Worm (Caenorhabditis elegans) whole organism, L3 larva: ENCODE data around the gene str-214.

ENCODE experiments used
- R02D3.7 ChIP-seq: fragments of 150-350 bp; optimal IDR thresholded peaks from 2 replicates; lab custom pipeline; 2014; ENCODE audit warnings: missing biosample characterization, missing genetic modification characterization
- ZK546.5 ChIP-seq: sonication (generic microtip); optimal IDR thresholded peaks from 2 replicates; lab custom pipeline; 2017; ENCODE audit warnings: missing biosample characterization, missing genetic modification characterization
- ceh-16 ChIP-seq: sonication (generic microtip); optimal IDR thresholded peaks from 2 replicates; lab custom pipeline; 2017; ENCODE audit warnings: missing biosample characterization, missing genetic modification characterization
- ceh-82 ChIP-seq: fragments of 150-350 bp; optimal IDR thresholded peaks from 2 replicates; lab custom pipeline; 2014; ENCODE audit warnings: missing biosample characterization, missing genetic modification characterization
- daf-12 ChIP-seq: fragments of 150-350 bp; optimal IDR thresholded peaks from 2 replicates; lab custom pipeline; 2014; ENCODE audit warnings: missing biosample characterization, missing genetic modification reagents, missing genetic modification characterization
- egl-5 ChIP-seq: fragments of 150-350 bp; optimal IDR thresholded peaks from 2 replicates; lab custom pipeline; 2017; ENCODE audit warnings: missing biosample characterization, missing genetic modification reagents, missing genetic modification characterization, inconsistent platforms
- elt-1 ChIP-seq: fragments of 150-350 bp; optimal IDR thresholded peaks from 2 replicates; lab custom pipeline; 2014; ENCODE audit warnings: missing biosample characterization, missing genetic modification characterization
- elt-2 ChIP-seq: sonication (generic microtip); optimal IDR thresholded peaks from 2 replicates; lab custom pipeline; 2016; ENCODE audit warnings: missing genetic modification reagents, mild to moderate bottlenecking, missing genetic modification characterization, missing compliant biosample characterization
- elt-3 ChIP-seq, 3 experiments: fragments of 150-350 bp in 1 of 3; sonication (generic microtip) in 2 of 3; optimal IDR thresholded peaks; 2 replicates in 2 of 3; 4 replicates in 1 of 3; lab custom pipeline; 2014 to 2017; ENCODE audit warnings: missing biosample characterization in 3 of 3, missing genetic modification characterization in 3 of 3
- eor-1 ChIP-seq, 2 experiments: fragments of 150-350 bp; optimal IDR thresholded peaks; 2 replicates each; lab custom pipeline; 2014 to 2018; ENCODE audit warnings: missing biosample characterization in 2 of 2, missing genetic modification characterization in 2 of 2
- fkh-10 ChIP-seq: sonication (generic microtip); optimal IDR thresholded peaks from 2 replicates; lab custom pipeline; 2017; ENCODE audit warnings: missing biosample characterization, missing genetic modification reagents, missing genetic modification characterization
- fkh-2 ChIP-seq: fragments of 150-350 bp; optimal IDR thresholded peaks from 2 replicates; lab custom pipeline; 2014; ENCODE audit warnings: missing biosample characterization, missing genetic modification reagents, missing genetic modification characterization
- fos-1 ChIP-seq: fragments of 150-350 bp; optimal IDR thresholded peaks from 2 replicates; lab custom pipeline; 2014; ENCODE audit warnings: missing biosample characterization, missing genetic modification characterization
- hmg-11 ChIP-seq: sonication (generic microtip); optimal IDR thresholded peaks from 2 replicates; lab custom pipeline; 2016; ENCODE audit warnings: missing genetic modification characterization, missing compliant biosample characterization
- jun-1 ChIP-seq: fragments of 150-350 bp; optimal IDR thresholded peaks from 2 replicates; lab custom pipeline; 2014; ENCODE audit warnings: missing biosample characterization, missing genetic modification reagents, missing genetic modification characterization
- lin-15B ChIP-seq: fragments of 150-350 bp; optimal IDR thresholded peaks from 2 replicates; lab custom pipeline; 2014; ENCODE audit warnings: missing biosample characterization, missing genetic modification characterization
- mdl-1 ChIP-seq: fragments of 150-350 bp; optimal IDR thresholded peaks from 2 replicates; lab custom pipeline; 2014; ENCODE audit warnings: missing biosample characterization, missing genetic modification characterization
- nfya-1 ChIP-seq: sonication (generic microtip); optimal IDR thresholded peaks from 2 replicates; lab custom pipeline; 2017; ENCODE audit warnings: missing genetic modification characterization, mild to moderate bottlenecking, missing compliant biosample characterization, antibody characterized with exemption, moderate library complexity; ENCODE audit not compliant: insufficient read depth
- nhr-23 ChIP-seq: fragments of 150-350 bp; optimal IDR thresholded peaks from 2 replicates; lab custom pipeline; 2014; ENCODE audit warnings: missing biosample characterization, missing genetic modification reagents, missing genetic modification characterization
- nhr-237 ChIP-seq: fragments of 150-350 bp; optimal IDR thresholded peaks from 2 replicates; lab custom pipeline; 2014; ENCODE audit warnings: missing biosample characterization, missing genetic modification characterization
- nhr-43 ChIP-seq: sonication (generic microtip); optimal IDR thresholded peaks from 2 replicates; lab custom pipeline; 2016; ENCODE audit warnings: mild to moderate bottlenecking, missing genetic modification characterization, missing compliant biosample characterization; ENCODE audit not compliant: poor library complexity, severe bottlenecking
- nhr-76 ChIP-seq: fragments of 150-350 bp; sonication (generic microtip); optimal IDR thresholded peaks from 5 replicates; lab custom pipeline; 2014; ENCODE audit warnings: missing biosample characterization, missing genetic modification characterization
- nhr-77 ChIP-seq: fragments of 150-350 bp; optimal IDR thresholded peaks from 2 replicates; lab custom pipeline; 2014; ENCODE audit warnings: missing biosample characterization, missing genetic modification characterization
- pha-4 ChIP-seq: fragments of 150-350 bp; optimal IDR thresholded peaks from 2 replicates; lab custom pipeline; 2014; ENCODE audit warnings: missing biosample characterization, missing genetic modification reagents, missing genetic modification characterization
- pqm-1 ChIP-seq: fragments of 150-350 bp; optimal IDR thresholded peaks from 2 replicates; lab custom pipeline; 2017; ENCODE audit warnings: missing biosample characterization, missing genetic modification characterization, inconsistent platforms
- skn-1 ChIP-seq: fragments of 150-350 bp; optimal IDR thresholded peaks from 2 replicates; lab custom pipeline; 2014; ENCODE audit warnings: missing biosample characterization, missing genetic modification characterization
- snpc-4 ChIP-seq: fragments of 150-350 bp; optimal IDR thresholded peaks from 2 replicates; lab custom pipeline; 2014; ENCODE audit warnings: missing biosample characterization, missing genetic modification characterization
- tbx-2 ChIP-seq: sonication (generic microtip); optimal IDR thresholded peaks from 2 replicates; lab custom pipeline; 2016; ENCODE audit warnings: mild to moderate bottlenecking, missing genetic modification characterization, missing compliant biosample characterization
- zag-1 ChIP-seq: fragments of 150-350 bp; optimal IDR thresholded peaks from 2 replicates; lab custom pipeline; 2014; ENCODE audit warnings: missing biosample characterization, missing genetic modification characterization
- ztf-11 ChIP-seq: fragments of 150-350 bp; optimal IDR thresholded peaks from 2 replicates; lab custom pipeline; 2014; ENCODE audit warnings: missing biosample characterization, missing genetic modification characterization
- ztf-4 ChIP-seq: fragments of 150-350 bp; optimal IDR thresholded peaks from 2 replicates; lab custom pipeline; 2014; ENCODE audit warnings: missing biosample characterization, missing genetic modification characterization

Gene str-214

ce11 chrV:16315004-16315403 lies at the start of gene str-214:
Gene str-214 (plus strand): TSS chrV:16315304.
- TF ChIP-seq ztf-11 (tag; lab: Kevin White, UChicago): no peak

DNA sequence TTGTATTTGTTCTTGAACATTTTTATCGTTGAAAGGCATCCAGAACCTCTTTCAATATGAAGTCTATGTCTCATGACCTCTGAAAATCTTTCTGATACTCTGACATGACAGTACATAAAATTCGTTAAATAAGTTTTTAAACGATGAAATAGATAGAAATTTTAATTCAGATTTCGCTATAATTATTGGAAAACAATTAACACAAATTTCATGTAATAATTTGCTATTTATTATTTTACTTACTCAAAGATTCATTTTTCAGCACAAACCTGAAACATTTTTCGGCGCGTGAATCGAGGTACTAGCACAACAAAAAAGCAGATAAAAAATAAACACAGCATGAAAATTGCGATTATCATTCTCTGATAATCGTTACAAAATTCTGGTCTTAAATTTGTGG lies 48.6 kb upstream of the str-214 start, which contains the start of gene T13F3.4:
Gene T13F3.4, minus strand, starts transcription at position 101 of the 400 bp plus-strand sequence.
- TF ChIP-seq fkh-2 (tag; lab: Kevin White, UChicago) (no peak), nhr-237 (no peak), snpc-4 (tag; lab: Kevin White, UChicago) (no peak), nhr-23 (tag; lab: Kevin White, UChicago) (no peak), nhr-43 (tag; lab: Kevin White, UChicago) (no peak), elt-3 (tag; optimal IDR thresholded peaks at IDR 0.05; lab: Kevin White, UChicago) (no peak), elt-2 (tag; lab: Kevin White, UChicago) (no peak), nhr-76 (tag; lab: Kevin White, UChicago) (no peak), eor-1 (tag; optimal IDR thresholded peaks at IDR 0.05; lab: Kevin White, UChicago) (no peak), daf-12 (tag; lab: Kevin White, UChicago) (no peak), zag-1 (tag; lab: Kevin White, UChicago) (no peak), egl-5 (tag; lab: Kevin White, UChicago) (no peak), fkh-10 (no peak), elt-1 (tag; lab: Kevin White, UChicago) (no peak)

DNA sequence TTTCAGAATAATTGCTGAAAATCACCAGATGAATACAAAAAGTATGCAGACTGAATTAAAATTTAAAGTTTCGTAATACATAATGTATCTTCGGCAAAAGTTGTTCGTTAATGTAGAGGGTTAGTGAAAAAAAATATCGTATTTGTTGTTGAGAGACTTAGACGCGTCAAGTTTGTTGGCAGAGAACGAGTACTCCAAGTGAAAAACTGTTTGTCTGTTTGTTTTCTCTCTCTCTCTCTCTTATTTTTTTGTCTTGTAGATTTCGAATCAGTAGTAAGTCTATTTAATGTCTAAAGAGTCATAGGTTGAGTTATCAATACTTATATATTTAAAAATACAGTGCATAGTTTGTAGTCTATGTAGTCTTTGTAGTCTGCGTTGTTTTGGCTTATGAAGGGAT lies 45.5 kb upstream of the str-214 start, which contains the start of the genes fbxa-2 and T13F3.8:
Gene fbxa-2, minus strand, starts transcription at position 101 of the 400 bp plus-strand sequence.
Gene T13F3.8, plus strand, starts transcription at position 245 of the 400 bp plus-strand sequence.
- peak; percentile 38 for TF ChIP-seq pha-4 (tag; lab: Kevin White, UChicago)
- TF ChIP-seq elt-1 (tag; lab: Kevin White, UChicago): no peak

DNA sequence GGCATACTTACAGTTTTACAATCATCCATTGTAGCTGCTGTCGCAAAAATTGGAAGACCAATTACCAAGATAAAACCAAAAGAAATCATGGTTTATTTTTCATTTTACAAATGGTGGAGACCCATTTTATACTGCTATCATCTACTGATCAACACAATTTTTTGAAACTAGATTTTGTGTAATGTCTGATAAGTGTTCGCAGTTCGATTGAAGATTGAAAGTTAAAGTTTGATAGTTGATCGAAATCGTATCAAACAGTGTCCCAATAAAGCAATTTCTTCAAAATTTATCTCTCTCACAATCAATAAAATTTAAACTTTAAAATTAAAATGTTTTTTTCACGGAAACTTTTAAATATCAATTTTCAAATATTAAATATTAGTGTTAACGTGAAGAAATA lies 44.0 kb upstream of the str-214 start, which contains the start of gene T13F3.6:
Gene T13F3.6, minus strand, starts transcription at position 101 of the 400 bp plus-strand sequence.
- TF ChIP-seq jun-1 (tag; lab: Kevin White, UChicago) (no peak), fkh-10 (no peak), nfya-1 (tag; lab: Kevin White, UChicago) (no peak)

ce11 chrV:16275347-16275746 lies 39.8 kb upstream of the str-214 start, which contains the start of gene pacl-1:
Gene pacl-1 (minus strand): TSS chrV:16275447.
- TF ChIP-seq fkh-10 (no peak), tbx-2 (tag; lab: Kevin White, UChicago) (no peak), fos-1 (tag; lab: Kevin White, UChicago) (no peak)

- TF ChIP-seq pha-4 (tag; lab: Kevin White, UChicago) (peak; percentile 73), fkh-2 (tag; lab: Kevin White, UChicago) (no peak), mdl-1 (tag; lab: Kevin White, UChicago) (no peak), R02D3.7 (tag; lab: Kevin White, UChicago) (no peak), elt-3 (tag; optimal IDR thresholded peaks at IDR 0.05; lab: Kevin White, UChicago) (no peak), ceh-16 (tag; lab: Kevin White, UChicago) (no peak), elt-2 (tag; lab: Kevin White, UChicago) (peak; percentile 93), nhr-77 (tag; lab: Kevin White, UChicago) (no peak), nhr-76 (tag; lab: Kevin White, UChicago) (no peak), daf-12 (tag; lab: Kevin White, UChicago) (no peak), ztf-4 (no peak), skn-1 (tag; lab: Kevin White, UChicago) (no peak), nhr-237 (no peak), nhr-43 (tag; lab: Kevin White, UChicago) (no peak), eor-1 (tag; optimal IDR thresholded peaks at IDR 0.05; lab: Kevin White, UChicago) (no peak), fos-1 (tag; lab: Kevin White, UChicago) (no peak), ceh-82 (tag; lab: Kevin White, UChicago) (no peak), jun-1 (tag; lab: Kevin White, UChicago) (peak; percentile 10), ZK546.5 (tag; lab: Kevin White, UChicago) (no peak), pqm-1 (tag; lab: Kevin White, UChicago) (peak; percentile 97), hmg-11 (tag; lab: Kevin White, UChicago) (no peak), egl-5 (tag; lab: Kevin White, UChicago) (no peak), lin-15B (tag; lab: Kevin White, UChicago) (no peak), snpc-4 (tag; lab: Kevin White, UChicago) (no peak)
These were observed 37.2 kb upstream of the str-214 start, which contains the start of gene cyp-37B1 for ce11 chrV:16277918-16278317. Gene cyp-37B1 (plus strand): TSS chrV:16278116.
